Worm (Caenorhabditis elegans) whole organism, midembryonic: ENCODE results near the gene nhr-241.

ENCODE experiments used
- T22C8.4 ChIP-seq: fragments of 200-800 bp; sonication (Bioruptor generic); IDR thresholded peaks from 2 replicates; pipeline ENCODE4 v1.3.6; 2022; ENCODE audit warnings: missing genetic modification characterization, missing compliant biosample characterization
- cog-1 ChIP-seq: sonication (generic microtip); optimal IDR thresholded peaks from 2 replicates; lab custom pipeline; 2016; ENCODE audit warnings: missing genetic modification characterization, missing compliant biosample characterization
- flt-1 ChIP-seq: fragments of 200-800 bp; sonication (Bioruptor generic); IDR thresholded peaks from 2 replicates; pipeline ENCODE4 v1.3.6; 2022; ENCODE audit warnings: missing genetic modification characterization, missing compliant biosample characterization
- klf-2 ChIP-seq: fragments of 200-800 bp; sonication (Bioruptor generic); conservative IDR thresholded peaks from 2 replicates; pipeline ENCODE4 v1.3.6; 2022; ENCODE audit warnings: missing genetic modification reagents, missing genetic modification characterization, missing compliant biosample characterization
- med-1 ChIP-seq: sonication (generic microtip); optimal IDR thresholded peaks from 2 replicates; lab custom pipeline; 2017; ENCODE audit warnings: missing genetic modification characterization, mild to moderate bottlenecking, missing compliant biosample characterization, antibody characterized with exemption, missing genetic modification reagents; ENCODE audit not compliant: insufficient read depth
- ref-1 ChIP-seq: fragments of 200-800 bp; sonication (Bioruptor generic); conservative IDR thresholded peaks from 2 replicates; pipeline ENCODE4 v1.3.6; 2022; ENCODE audit warnings: missing genetic modification reagents, missing genetic modification characterization, missing compliant biosample characterization
- tab-1 ChIP-seq: fragments of 200-800 bp; sonication (Bioruptor generic); IDR thresholded peaks from 2 replicates; pipeline ENCODE4 v1.3.6; 2022; ENCODE audit warnings: missing genetic modification characterization, missing compliant biosample characterization
- ztf-23 ChIP-seq: fragments of 200-800 bp; sonication (Bioruptor generic); IDR thresholded peaks from 2 replicates; pipeline ENCODE4 v1.3.6; 2022; ENCODE audit warnings: missing genetic modification reagents, missing genetic modification characterization, missing compliant biosample characterization
- ztf-29 ChIP-seq: fragments of 200-800 bp; sonication (Bioruptor generic); IDR thresholded peaks from 2 replicates; pipeline ENCODE4 v1.3.6; 2022; ENCODE audit warnings: missing genetic modification reagents, missing genetic modification characterization, missing compliant biosample characterization

Gene nhr-241

ce11 chrV:18724076-18724475 lies 24.8 kb downstream of the nhr-241 start:
- TF ChIP-seq flt-1 = no peak
- TF ChIP-seq klf-2 (GFP tag; lab: Robert Waterston, UW) = no peak
- TF ChIP-seq T22C8.4 (GFP tag; lab: Robert Waterston, UW) = no peak
- no peak for TF ChIP-seq ztf-23 (GFP tag; lab: Robert Waterston, UW)
- TF ChIP-seq cog-1 (tag; lab: Kevin White, UChicago) = no peak
- TF ChIP-seq tab-1 (GFP tag; lab: Robert Waterston, UW) = no peak
- TF ChIP-seq ztf-29 (GFP tag; lab: Robert Waterston, UW) = no peak
- no peak for TF ChIP-seq ref-1 (GFP tag; lab: Robert Waterston, UW)
- no peak for TF ChIP-seq med-1

ce11 chrV:18725858-18726257 lies 26.6 kb downstream of the nhr-241 start:
- no peak for TF ChIP-seq flt-1
- no peak for TF ChIP-seq tab-1 (GFP tag; lab: Robert Waterston, UW)
- no peak for TF ChIP-seq ztf-23 (GFP tag; lab: Robert Waterston, UW)
- no peak for TF ChIP-seq klf-2 (GFP tag; lab: Robert Waterston, UW)
- TF ChIP-seq ztf-29 (GFP tag; lab: Robert Waterston, UW) = no peak
- TF ChIP-seq med-1 = no peak
- no peak for TF ChIP-seq cog-1 (tag; lab: Kevin White, UChicago)
- TF ChIP-seq ref-1 (GFP tag; lab: Robert Waterston, UW) = no peak
- no peak for TF ChIP-seq T22C8.4 (GFP tag; lab: Robert Waterston, UW)

- TF ChIP-seq ref-1 (GFP tag; lab: Robert Waterston, UW) (no peak), klf-2 (GFP tag; lab: Robert Waterston, UW) (no peak), ztf-29 (GFP tag; lab: Robert Waterston, UW) (no peak), ztf-23 (GFP tag; lab: Robert Waterston, UW) (no peak), med-1 (no peak), flt-1 (no peak), T22C8.4 (GFP tag; lab: Robert Waterston, UW) (no peak), cog-1 (tag; lab: Kevin White, UChicago) (no peak), tab-1 (GFP tag; lab: Robert Waterston, UW) (no peak)
These were observed 30.2 kb downstream of the nhr-241 start, which contains the start of gene asp-19 for ce11 chrV:18729324-18729924. TSS of gene asp-19 (minus strand) at chrV:18729374.

- no peak for TF ChIP-seq cog-1 (tag; lab: Kevin White, UChicago)
- no peak for TF ChIP-seq T22C8.4 (GFP tag; lab: Robert Waterston, UW)
- no peak for TF ChIP-seq tab-1 (GFP tag; lab: Robert Waterston, UW)
- TF ChIP-seq flt-1 = no peak
- TF ChIP-seq ztf-29 (GFP tag; lab: Robert Waterston, UW) = no peak
- no peak for TF ChIP-seq med-1
- no peak for TF ChIP-seq klf-2 (GFP tag; lab: Robert Waterston, UW)
- no peak for TF ChIP-seq ztf-23 (GFP tag; lab: Robert Waterston, UW)
- TF ChIP-seq ref-1 (GFP tag; lab: Robert Waterston, UW) = no peak
These were observed 32.4 kb downstream of the nhr-241 start, which contains the start of the genes asp-18 and scl-19 for ce11 chrV:18731579-18732041. TSS of gene asp-18 (minus strand) at chrV:18731679. TSS of gene scl-19 (plus strand) at chrV:18731991.

- TF ChIP-seq med-1 = no peak
- TF ChIP-seq tab-1 (GFP tag; lab: Robert Waterston, UW) = no peak
These were observed 34.7 kb downstream of the nhr-241 start for ce11 chrV:18733942-18734341.

ce11 chrV:18734381-18734780 lies 35.1 kb downstream of the nhr-241 start, which contains the start of gene scl-20:
TSS of gene scl-20 (minus strand) at chrV:18734481.
- TF ChIP-seq ztf-29 (GFP tag; lab: Robert Waterston, UW) (no peak), cog-1 (tag; lab: Kevin White, UChicago) (no peak), flt-1 (no peak), klf-2 (GFP tag; lab: Robert Waterston, UW) (no peak), ztf-23 (GFP tag; lab: Robert Waterston, UW) (no peak), ref-1 (GFP tag; lab: Robert Waterston, UW) (no peak), med-1 (no peak), tab-1 (GFP tag; lab: Robert Waterston, UW) (no peak), T22C8.4 (GFP tag; lab: Robert Waterston, UW) (no peak)

ce11 chrV:18737646-18738045 lies 38.4 kb downstream of the nhr-241 start:
- no peak for TF ChIP-seq ztf-23 (GFP tag; lab: Robert Waterston, UW)
- no peak for TF ChIP-seq klf-2 (GFP tag; lab: Robert Waterston, UW)
- TF ChIP-seq T22C8.4 (GFP tag; lab: Robert Waterston, UW) = no peak
- TF ChIP-seq tab-1 (GFP tag; lab: Robert Waterston, UW) = no peak
- TF ChIP-seq cog-1 (tag; lab: Kevin White, UChicago) = no peak
- TF ChIP-seq ztf-29 (GFP tag; lab: Robert Waterston, UW) = no peak
- no peak for TF ChIP-seq med-1
- TF ChIP-seq flt-1 = no peak

ce11 chrV:18742108-18742507 lies 42.9 kb downstream of the nhr-241 start, which contains the start of gene clec-250:
TSS of gene clec-250 (minus strand) at chrV:18742208.
- TF ChIP-seq flt-1 = no peak
- no peak for TF ChIP-seq cog-1 (tag; lab: Kevin White, UChicago)
- TF ChIP-seq med-1 = no peak
- TF ChIP-seq ref-1 (GFP tag; lab: Robert Waterston, UW) = no peak

ce11 chrV:18746937-18747660 lies 47.8 kb downstream of the nhr-241 start, which contains the start of gene clec-251:
TSS of gene clec-251 (minus strand) at chrV:18746987.
- TF ChIP-seq T22C8.4 (GFP tag; lab: Robert Waterston, UW) (no peak), med-1 (no peak), flt-1 (no peak), ztf-29 (GFP tag; lab: Robert Waterston, UW) (no peak), ref-1 (GFP tag; lab: Robert Waterston, UW) (no peak), tab-1 (GFP tag; lab: Robert Waterston, UW) (no peak), cog-1 (tag; lab: Kevin White, UChicago) (no peak), klf-2 (GFP tag; lab: Robert Waterston, UW) (no peak), ztf-23 (GFP tag; lab: Robert Waterston, UW) (no peak)
